Fruit fly (Drosophila melanogaster) whole organism, embryonic: ENCODE measurements around the gene CG8149.
A peak's percentile ranks its signal among the peaks of the same experiment; 100 is the strongest.

Experiments used
- BtbVII ChIP-seq: fragments of 200-800 bp; sonication (Bioruptor generic); optimal IDR thresholded peaks from 3 replicates; lab custom pipeline; 2017; ENCODE audit warnings: missing biosample characterization, mild to moderate bottlenecking, missing genetic modification characterization
- CG10654 ChIP-seq: fragments of 200-800 bp; sonication (Bioruptor generic); optimal IDR thresholded peaks from 2 replicates; lab custom pipeline; 2016; ENCODE audit warnings: missing biosample characterization, missing genetic modification characterization
- CG11085 ChIP-seq: fragments of 200-800 bp; sonication (Bioruptor generic); IDR thresholded peaks from 2 replicates; pipeline ENCODE4 v1.3.6; 2022; ENCODE audit warnings: missing biosample characterization, missing genetic modification characterization
- CG11093 ChIP-seq: fragments of 200-800 bp; sonication (Bioruptor generic); IDR thresholded peaks from 3 replicates; pipeline ENCODE4 v1.3.6; 2022; ENCODE audit warnings: missing biosample characterization, missing genetic modification characterization
- CG1233 ChIP-seq: fragments of 200-800 bp; sonication (Bioruptor generic); optimal IDR thresholded peaks from 4 replicates; lab custom pipeline; 2018; ENCODE audit warnings: missing biosample characterization, mild to moderate bottlenecking, missing genetic modification characterization
- CG12659 ChIP-seq: fragments of 200-800 bp; sonication (Bioruptor generic); optimal IDR thresholded peaks from 3 replicates; lab custom pipeline; 2017; ENCODE audit warnings: mild to moderate bottlenecking, missing biosample characterization, missing genetic modification reagents, missing genetic modification characterization
- CG13123 ChIP-seq: fragments of 200-800 bp; sonication (Bioruptor generic); optimal IDR thresholded peaks from 2 replicates; lab custom pipeline; 2016; ENCODE audit warnings: missing biosample characterization, missing genetic modification characterization
- CG13624 ChIP-seq: fragments of 200-800 bp; sonication (Bioruptor generic); optimal IDR thresholded peaks from 2 replicates; lab custom pipeline; 2016; ENCODE audit warnings: missing biosample characterization, missing genetic modification characterization
- CG14050 ChIP-seq: fragments of 200-800 bp; sonication (Bioruptor generic); IDR thresholded peaks from 3 replicates; pipeline ENCODE4 v1.3.6; 2022; ENCODE audit warnings: missing biosample characterization, missing genetic modification characterization
- CG15269 ChIP-seq: fragments of 200-800 bp; sonication (Bioruptor generic); optimal IDR thresholded peaks from 2 replicates; lab custom pipeline; 2018; ENCODE audit warnings: missing biosample characterization, mild to moderate bottlenecking, missing genetic modification characterization, moderate library complexity
- CG16863 ChIP-seq: fragments of 200-800 bp; sonication (Bioruptor generic); optimal IDR thresholded peaks from 3 replicates; lab custom pipeline; 2016; ENCODE audit warnings: missing biosample characterization, missing genetic modification characterization
- CG2202 ChIP-seq: fragments of 200-800 bp; sonication (Bioruptor generic); optimal IDR thresholded peaks from 2 replicates; lab custom pipeline; 2018; ENCODE audit warnings: missing biosample characterization, mild to moderate bottlenecking, missing genetic modification characterization
- CG30431 ChIP-seq: fragments of 200-800 bp; sonication (Bioruptor generic); optimal IDR thresholded peaks from 2 replicates; lab custom pipeline; 2017; ENCODE audit warnings: missing biosample characterization, missing genetic modification characterization
- CG33557 ChIP-seq: fragments of 200-800 bp; sonication (Bioruptor generic); optimal IDR thresholded peaks from 2 replicates; lab custom pipeline; 2019; ENCODE audit warnings: missing biosample characterization, mild to moderate bottlenecking, missing genetic modification characterization, moderate library complexity
- CG3995 ChIP-seq: fragments of 200-800 bp; sonication (Bioruptor generic); optimal IDR thresholded peaks from 3 replicates; lab custom pipeline; 2016; ENCODE audit warnings: missing biosample characterization, missing genetic modification characterization
- CG42726 ChIP-seq: fragments of 200-800 bp; sonication (Bioruptor generic); IDR thresholded peaks from 2 replicates; pipeline ENCODE4 v1.3.6; 2022; ENCODE audit warnings: missing biosample characterization, missing genetic modification characterization; ENCODE audit not compliant: partially characterized antibody
- CG4730 ChIP-seq: fragments of 200-800 bp; sonication (Bioruptor generic); IDR thresholded peaks from 2 replicates; pipeline ENCODE4 v1.3.6; 2022; ENCODE audit warnings: missing biosample characterization, missing genetic modification characterization
- CG6854 ChIP-seq: fragments of 200-800 bp; sonication (Bioruptor generic); optimal IDR thresholded peaks from 3 replicates; lab custom pipeline; 2017; ENCODE audit warnings: missing biosample characterization, mild to moderate bottlenecking, missing genetic modification characterization
- CG8765 ChIP-seq: fragments of 200-800 bp; sonication (Bioruptor generic); IDR thresholded peaks from 2 replicates; pipeline ENCODE4 v1.3.6; 2022; ENCODE audit warnings: missing biosample characterization, missing genetic modification characterization
- CG9817 ChIP-seq: fragments of 200-800 bp; sonication (Bioruptor generic); optimal IDR thresholded peaks from 2 replicates; lab custom pipeline; 2018; ENCODE audit warnings: missing biosample characterization, mild to moderate bottlenecking, missing genetic modification characterization, moderate library complexity
- Dfd ChIP-seq, 2 experiments: fragments of >200 bp; optimal IDR thresholded peaks; 2 replicates each; lab custom pipeline; 2017; ENCODE audit warnings: missing biosample characterization in 2 of 2, missing genetic modification characterization in 2 of 2
- Dip2 ChIP-seq: fragments of 200-800 bp; sonication (Bioruptor generic); IDR thresholded peaks from 2 replicates; pipeline ENCODE4 v1.3.6; 2022; ENCODE audit warnings: missing biosample characterization, missing genetic modification characterization
- Dp ChIP-seq: fragments of 200-800 bp; sonication (Bioruptor generic); optimal IDR thresholded peaks from 2 replicates; lab custom pipeline; 2018; ENCODE audit warnings: missing biosample characterization, mild to moderate bottlenecking, missing genetic modification characterization, moderate library complexity
- Ets97D ChIP-seq: fragments of 200-800 bp; sonication (Bioruptor generic); optimal IDR thresholded peaks from 3 replicates; lab custom pipeline; 2016; ENCODE audit warnings: missing biosample characterization, missing genetic modification characterization
- HmgD ChIP-seq: fragments of 200-800 bp; sonication (Bioruptor generic); optimal IDR thresholded peaks from 3 replicates; lab custom pipeline; 2016; ENCODE audit warnings: missing biosample characterization, missing genetic modification characterization
- Hsf ChIP-seq: fragments of 200-800 bp; sonication (Bioruptor generic); optimal IDR thresholded peaks from 3 replicates; lab custom pipeline; 2016; ENCODE audit warnings: missing biosample characterization, missing genetic modification characterization
- Neu2 ChIP-seq: fragments of 200-800 bp; sonication (Bioruptor generic); optimal IDR thresholded peaks from 3 replicates; lab custom pipeline; 2016; ENCODE audit warnings: missing biosample characterization, missing genetic modification characterization, borderline replicate concordance
- Usf ChIP-seq: fragments of 200-800 bp; sonication (Bioruptor generic); optimal IDR thresholded peaks from 2 replicates; lab custom pipeline; 2017; ENCODE audit warnings: missing genotype, missing biosample characterization, missing genetic modification characterization
- bigmax ChIP-seq: fragments of 200-800 bp; sonication (Bioruptor generic); optimal IDR thresholded peaks from 2 replicates; lab custom pipeline; 2018; ENCODE audit warnings: missing biosample characterization, mild to moderate bottlenecking, missing genetic modification characterization
- caup ChIP-seq: fragments of 200-800 bp; sonication (Bioruptor generic); optimal IDR thresholded peaks from 3 replicates; lab custom pipeline; 2017; ENCODE audit warnings: missing biosample characterization, mild to moderate bottlenecking, missing genetic modification characterization, moderate library complexity; ENCODE audit not compliant: severe bottlenecking
- ci ChIP-seq: fragments of 200-800 bp; sonication (Bioruptor generic); IDR thresholded peaks from 3 replicates; pipeline ENCODE4 v1.3.6; 2022; ENCODE audit warnings: missing biosample characterization, missing genetic modification characterization
- dati ChIP-seq: fragments of 200-800 bp; sonication (Bioruptor generic); IDR thresholded peaks from 2 replicates; pipeline ENCODE4 v1.3.6; 2022; ENCODE audit warnings: missing biosample characterization, missing genetic modification characterization
- disco-r ChIP-seq: fragments of 200-800 bp; sonication (Bioruptor generic); optimal IDR thresholded peaks from 2 replicates; lab custom pipeline; 2016; ENCODE audit warnings: missing biosample characterization, missing genetic modification characterization
- emc ChIP-seq: fragments of 200-800 bp; sonication (Bioruptor generic); optimal IDR thresholded peaks from 2 replicates; lab custom pipeline; 2016; ENCODE audit warnings: missing biosample characterization, missing genetic modification characterization
- ems ChIP-seq: fragments of 200-800 bp; sonication (Bioruptor generic); optimal IDR thresholded peaks from 3 replicates; lab custom pipeline; 2016; ENCODE audit warnings: missing biosample characterization, missing genetic modification characterization
- fru ChIP-seq: fragments of >200 bp; optimal IDR thresholded peaks from 2 replicates; lab custom pipeline; 2017
- fu2 ChIP-seq: fragments of 200-800 bp; sonication (Bioruptor generic); optimal IDR thresholded peaks from 2 replicates; lab custom pipeline; 2016; ENCODE audit warnings: missing biosample characterization, missing genetic modification characterization
- lilli ChIP-seq: fragments of 200-800 bp; sonication (Bioruptor generic); optimal IDR thresholded peaks from 3 replicates; lab custom pipeline; 2016; ENCODE audit warnings: missing biosample characterization, missing genetic modification characterization
- odd ChIP-seq: fragments of 200-800 bp; sonication (Bioruptor generic); optimal IDR thresholded peaks from 2 replicates; lab custom pipeline; 2017; ENCODE audit warnings: missing biosample characterization, mild to moderate bottlenecking, missing genetic modification characterization
- repo ChIP-seq: fragments of 200-800 bp; sonication (Bioruptor generic); optimal IDR thresholded peaks from 2 replicates; lab custom pipeline; 2016; ENCODE audit warnings: missing biosample characterization, missing genetic modification characterization
- row ChIP-seq: fragments of 200-800 bp; sonication (Bioruptor generic); IDR thresholded peaks from 3 replicates; pipeline ENCODE4 v1.3.6; 2022; ENCODE audit warnings: missing biosample characterization, missing genetic modification characterization
- sc ChIP-seq, 3 experiments: fragments of >200 bp in 2 of 3; fragments of 200-800 bp in 1 of 3; sonication (Bioruptor generic) in 1 of 3; optimal IDR thresholded peaks; 2 replicates in 2 of 3; 3 replicates in 1 of 3; lab custom pipeline; 2017; ENCODE audit warnings: mild to moderate bottlenecking in 1 of 3, missing biosample characterization in 1 of 3, missing genetic modification characterization in 1 of 3, missing genetic modification reagents in 1 of 3
- sisA ChIP-seq: fragments of 200-800 bp; sonication (Bioruptor generic); IDR thresholded peaks from 2 replicates; pipeline ENCODE4 v1.3.6; 2022; ENCODE audit warnings: missing biosample characterization, missing genetic modification characterization
- sqz ChIP-seq: fragments of 200-800 bp; sonication (Bioruptor generic); optimal IDR thresholded peaks from 3 replicates; lab custom pipeline; 2018; ENCODE audit warnings: missing biosample characterization, mild to moderate bottlenecking, missing genetic modification characterization
- sr ChIP-seq: fragments of 200-800 bp; sonication (Bioruptor generic); IDR thresholded peaks from 3 replicates; pipeline ENCODE4 v1.3.6; 2022; ENCODE audit warnings: missing biosample characterization, missing genetic modification characterization
- tna ChIP-seq: fragments of 200-800 bp; sonication (Bioruptor generic); IDR thresholded peaks from 2 replicates; pipeline ENCODE4 v1.3.6; 2022; ENCODE audit warnings: missing biosample characterization, missing genetic modification characterization; ENCODE audit not compliant: partially characterized antibody
- vfl ChIP-seq: fragments of 200-800 bp; sonication (Bioruptor generic); optimal IDR thresholded peaks from 2 replicates; lab custom pipeline; 2016; ENCODE audit warnings: missing biosample characterization, missing genetic modification characterization
- z ChIP-seq: fragments of 200-800 bp; sonication (Bioruptor generic); IDR thresholded peaks from 3 replicates; pipeline ENCODE4 v1.3.6; 2022; ENCODE audit warnings: missing biosample characterization, missing genetic modification characterization

Gene CG8149

DNA sequence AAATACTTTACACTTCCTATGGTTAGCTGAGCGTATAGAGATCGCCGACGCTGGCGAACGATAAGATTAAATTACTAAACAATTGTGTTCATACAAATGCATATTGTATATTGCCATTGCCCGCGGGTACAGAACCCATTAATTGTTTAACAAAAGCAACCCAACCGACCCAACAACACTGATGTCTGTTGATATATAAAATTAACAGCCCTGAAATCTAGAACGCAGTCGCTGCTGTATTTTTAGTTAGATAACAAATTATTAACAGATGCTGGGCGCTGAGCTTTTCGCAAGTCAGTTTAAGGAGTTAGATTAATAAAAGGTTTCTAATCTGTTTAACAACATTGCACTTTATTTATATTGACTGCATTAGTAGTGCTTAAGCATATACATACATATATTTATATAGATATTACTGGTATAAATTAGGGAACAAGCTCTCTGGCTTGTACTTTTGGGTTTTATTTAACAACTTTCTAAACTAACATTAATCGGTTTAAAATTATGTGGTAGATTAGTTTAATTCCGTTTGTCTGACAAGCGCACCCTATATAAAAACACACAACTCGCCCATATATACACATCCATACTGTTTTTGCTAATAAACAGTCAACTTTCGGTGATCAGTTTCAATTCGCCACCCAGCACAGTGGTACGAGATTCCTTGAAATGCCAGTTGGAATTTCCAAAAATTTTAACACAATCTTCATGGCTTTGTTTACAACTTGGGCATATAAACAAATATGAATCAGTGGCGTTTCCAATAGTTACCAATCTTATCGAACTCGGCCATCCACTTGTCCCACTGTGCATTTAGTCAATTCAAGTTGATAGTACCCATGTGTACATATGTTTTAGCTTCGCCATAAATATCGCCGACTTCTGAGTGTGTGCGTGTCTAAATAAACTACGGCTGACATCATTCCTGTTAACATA is 23.7 kb downstream of the CG8149 start (continued):
- peak; percentile 86 for TF ChIP-seq CG10654 (GFP tag; lab: Kevin White, UChicago)
- TF ChIP-seq CG9817 (tag; lab: Kevin White, UChicago) = peak; percentile 90
- TF ChIP-seq emc (GFP tag; lab: Kevin White, UChicago) = peak; percentile 88
- TF ChIP-seq dati = peak; percentile 68
- peak; percentile 64; the same call in 1 of the 2 replicates for TF ChIP-seq CG8765 (GFP tag; lab: Robert Waterston, UW)
- peak; percentile 92 for TF ChIP-seq BtbVII (GFP tag; lab: Kevin White, UChicago)
- peak; percentile 78 for TF ChIP-seq Ets97D (GFP tag; lab: Kevin White, UChicago)
- TF ChIP-seq disco-r = peak; percentile 82
- TF ChIP-seq CG12659 (GFP tag; lab: Kevin White, UChicago) = peak; percentile 79
- peak; percentile 61 for TF ChIP-seq Neu2 (GFP tag; lab: Kevin White, UChicago)
- peak; percentile 87 for TF ChIP-seq CG15269 (tag; lab: Kevin White, UChicago)
- TF ChIP-seq CG13624 (GFP tag; lab: Kevin White, UChicago) = peak; percentile 95
- peak; percentile 86 for TF ChIP-seq vfl (GFP tag; lab: Kevin White, UChicago)
- TF ChIP-seq odd (GFP tag; lab: Kevin White, UChicago) = peak; percentile 73
- TF ChIP-seq caup = peak; percentile 94
- peak; percentile 74; the same call in 1 of the 3 replicates for TF ChIP-seq sr (GFP tag; lab: Robert Waterston, UW)
- peak; percentile 93 for TF ChIP-seq CG11085 (GFP tag; lab: Robert Waterston, UW)
- TF ChIP-seq sqz (GFP tag; lab: Kevin White, UChicago) = no peak
- peak; percentile 48 for TF ChIP-seq CG13123 (GFP tag; lab: Kevin White, UChicago)
- peak; percentile 93 for TF ChIP-seq ems
- TF ChIP-seq Dfd (GFP tag; optimal IDR thresholded peaks at IDR 0.05; lab: Kevin White, UChicago) = no peak
- TF ChIP-seq ci = peak; percentile 88
- TF ChIP-seq CG14050 = peak; percentile 56
- TF ChIP-seq Hsf (GFP tag; lab: Kevin White, UChicago) = peak; percentile 81
- no peak for TF ChIP-seq CG42726 (GFP tag; lab: Robert Waterston, UW)
- peak; percentile 66; the same call in 2 of the 3 replicates for TF ChIP-seq CG11093 (GFP tag; lab: Robert Waterston, UW)
- no peak for TF ChIP-seq fru (lab: Kevin White, UChicago)
- TF ChIP-seq CG1233 (GFP tag; lab: Kevin White, UChicago) = peak; percentile 89
- peak; percentile 71 for TF ChIP-seq CG3995 (GFP tag; lab: Kevin White, UChicago)
- TF ChIP-seq CG16863 (GFP tag; lab: Kevin White, UChicago) = peak; percentile 72
- peak; percentile 27; the same call in 1 of the 2 replicates for TF ChIP-seq Dip2 (GFP tag; lab: Robert Waterston, UW)
- TF ChIP-seq sisA (GFP tag; lab: Robert Waterston, UW) = peak; percentile 86
- peak; percentile 51 for TF ChIP-seq bigmax (GFP tag; lab: Kevin White, UChicago)
- peak; percentile 90 for TF ChIP-seq repo (GFP tag; lab: Kevin White, UChicago)
- TF ChIP-seq CG2202 = peak; percentile 16
- TF ChIP-seq CG30431 (GFP tag; lab: Kevin White, UChicago) = peak; percentile 56
- peak; percentile 84 for TF ChIP-seq row
- no peak for TF ChIP-seq CG33557 (GFP tag; lab: Kevin White, UChicago)
- no peak for TF ChIP-seq z (GFP tag; lab: Robert Waterston, UW)
- no peak for TF ChIP-seq Dp
- TF ChIP-seq lilli (GFP tag; lab: Kevin White, UChicago) = peak; percentile 90
- peak; percentile 91 for TF ChIP-seq HmgD
- no peak for TF ChIP-seq sc (optimal IDR thresholded peaks at IDR 0.05; lab: Kevin White, UChicago)
- TF ChIP-seq sc (GFP tag; optimal IDR thresholded peaks at IDR 0.05; lab: Kevin White, UChicago) = peak; percentile 17
- TF ChIP-seq fu2 (GFP tag; lab: Kevin White, UChicago) = peak; percentile 78
- peak; percentile 30; the same call in 1 of the 2 replicates for TF ChIP-seq tna (GFP tag; lab: Robert Waterston, UW)
- peak; percentile 81 for TF ChIP-seq CG4730
- TF ChIP-seq Usf = peak; percentile 3
- TF ChIP-seq CG6854 (GFP tag; lab: Kevin White, UChicago) = peak; percentile 89
